Worm (Caenorhabditis elegans) whole organism, L4/young adult: Measurements from ENCODE around the gene col-77.

Experiments used
- W03F9.2 ChIP-seq: fragments of 150-350 bp; optimal IDR thresholded peaks from 2 replicates; lab custom pipeline; 2014; ENCODE audit warnings: missing biosample characterization, missing genetic modification characterization
- dao-5 ChIP-seq: sonication (generic microtip); optimal IDR thresholded peaks from 2 replicates; lab custom pipeline; 2016; ENCODE audit warnings: missing genotype, missing genetic modification characterization, moderate library complexity, missing compliant biosample characterization
- him-1 ChIP-seq: sonication (generic microtip); optimal IDR thresholded peaks from 2 replicates; lab custom pipeline; 2016; ENCODE audit warnings: missing genotype, missing genetic modification reagents, missing genetic modification characterization, missing compliant biosample characterization

col-77 gene

ce11 chrII:8359350-8359749, at the start of gene col-77:
col-77 (minus strand) TSS chrII:8359381.
- no peak for TF ChIP-seq him-1 (tag; lab: Kevin White, UChicago)
- TF ChIP-seq W03F9.2 (tag; lab: Kevin White, UChicago) = no peak
- no peak for TF ChIP-seq dao-5 (tag; lab: Kevin White, UChicago)

DNA sequence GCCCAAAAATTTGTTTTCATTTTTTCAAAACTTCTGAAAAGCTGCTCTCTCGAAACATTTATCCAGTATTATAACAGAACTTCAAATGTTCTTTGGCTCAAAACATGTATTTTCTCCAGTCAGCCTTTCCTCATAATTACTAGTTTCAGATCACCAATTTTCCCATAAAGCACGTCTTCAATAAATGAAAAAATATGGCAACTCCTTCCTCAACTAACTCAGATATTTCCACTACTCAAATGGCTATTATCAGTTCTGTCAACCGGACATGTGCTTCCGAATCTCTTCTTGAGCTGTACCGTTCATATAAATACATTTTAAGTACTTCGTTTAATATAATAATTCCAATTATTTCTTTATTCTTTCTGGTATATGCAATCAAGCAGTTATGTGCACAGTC, 48.3 kb upstream of the col-77 start, which contains the start of gene sra-13:
sra-13 (plus strand) TSS at position 195 of the 400 bp plus-strand sequence.
- no peak for TF ChIP-seq him-1 (tag; lab: Kevin White, UChicago)
- TF ChIP-seq dao-5 (tag; lab: Kevin White, UChicago) = no peak
- no peak for TF ChIP-seq W03F9.2 (tag; lab: Kevin White, UChicago)

DNA sequence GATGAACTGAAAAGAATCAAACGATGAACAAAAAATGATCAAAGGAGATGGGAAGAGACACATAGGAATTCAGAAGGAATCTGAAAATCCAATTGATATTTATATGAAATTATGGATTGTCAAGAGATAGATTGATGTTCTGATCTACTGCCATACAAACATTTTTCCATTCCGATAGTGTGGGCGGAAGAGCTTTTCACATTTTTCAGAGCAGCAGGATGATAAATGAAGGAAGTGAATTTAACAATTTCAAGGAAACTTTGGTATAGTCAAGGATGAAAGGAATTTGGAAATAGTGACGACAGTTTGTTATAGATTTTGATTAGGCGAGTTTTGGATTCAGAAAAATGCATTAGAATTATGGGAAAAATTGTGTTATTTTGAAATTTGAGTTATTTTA, 46.1 kb upstream of the col-77 start, which contains the start of gene ubc-24:
ubc-24 (plus strand) TSS at position 301 of the 400 bp plus-strand sequence.
- no peak for TF ChIP-seq W03F9.2 (tag; lab: Kevin White, UChicago)
- no peak for TF ChIP-seq dao-5 (tag; lab: Kevin White, UChicago)
- no peak for TF ChIP-seq him-1 (tag; lab: Kevin White, UChicago)

- TF ChIP-seq W03F9.2 (tag; lab: Kevin White, UChicago) (no peak), dao-5 (tag; lab: Kevin White, UChicago) (no peak), him-1 (tag; lab: Kevin White, UChicago) (no peak)
Observed at ce11 chrII:8404748-8405147, 45.6 kb upstream of the col-77 start, which contains the start of gene skpo-1. skpo-1 (minus strand) TSS chrII:8404848.

DNA sequence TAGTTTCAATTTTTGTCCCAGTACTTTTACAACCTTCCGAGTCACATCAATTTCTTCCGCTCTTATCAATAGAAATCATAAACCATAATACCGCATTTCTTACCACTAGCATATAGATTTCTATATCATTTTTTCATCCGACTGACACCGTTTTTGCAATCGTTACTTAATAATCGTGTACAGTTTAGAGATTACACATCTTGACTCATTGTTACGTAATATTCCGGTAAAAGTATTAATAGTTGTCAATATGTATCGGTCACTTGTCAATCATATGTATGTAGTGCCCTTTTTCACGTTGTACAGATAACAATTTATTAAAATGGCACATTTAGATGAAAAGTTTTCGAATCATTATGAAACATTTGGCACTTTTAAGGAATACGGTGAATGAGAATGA, 40.8 kb upstream of the col-77 start:
- TF ChIP-seq W03F9.2 (tag; lab: Kevin White, UChicago) (no peak), dao-5 (tag; lab: Kevin White, UChicago) (no peak), him-1 (tag; lab: Kevin White, UChicago) (no peak)

DNA sequence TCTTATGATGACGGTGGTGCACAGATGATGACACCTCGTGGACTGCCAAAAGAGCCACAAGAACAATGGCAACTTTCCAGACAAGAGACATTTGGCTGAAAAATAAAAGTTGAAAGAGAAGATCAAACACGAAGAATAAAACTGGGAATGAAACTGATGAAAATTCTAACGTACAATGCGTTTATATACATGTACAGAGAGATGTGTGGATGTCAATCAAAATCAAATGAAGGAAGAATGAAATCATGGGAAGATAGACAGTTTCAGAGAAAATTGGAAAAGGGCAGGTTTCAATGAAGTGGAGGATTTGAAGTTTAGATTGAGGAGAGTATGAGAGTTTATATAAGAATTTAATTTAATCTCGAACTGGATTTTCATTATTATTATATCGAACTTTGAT, 39.9 kb upstream of the col-77 start, which contains the start of gene dod-23:
dod-23 (minus strand) TSS at position 101 of the 400 bp plus-strand sequence.
- TF ChIP-seq him-1 (tag; lab: Kevin White, UChicago) (no peak), dao-5 (tag; lab: Kevin White, UChicago) (no peak), W03F9.2 (tag; lab: Kevin White, UChicago) (no peak)

- TF ChIP-seq dao-5 (tag; lab: Kevin White, UChicago) (no peak), him-1 (tag; lab: Kevin White, UChicago) (no peak), W03F9.2 (tag; lab: Kevin White, UChicago) (no peak)
Observed at ce11 chrII:8396041-8396440, 36.9 kb upstream of the col-77 start, which contains the start of gene F49E12.7. F49E12.7 (minus strand) TSS chrII:8396141.

- TF ChIP-seq dao-5 (tag; lab: Kevin White, UChicago) (no peak), W03F9.2 (tag; lab: Kevin White, UChicago) (no peak), him-1 (tag; lab: Kevin White, UChicago) (no peak)
Observed at ce11 chrII:8394205-8394604, 35.0 kb upstream of the col-77 start, which contains the start of gene F49E12.8. F49E12.8 (minus strand) TSS chrII:8394305.

- TF ChIP-seq dao-5 (tag; lab: Kevin White, UChicago) (no peak), him-1 (tag; lab: Kevin White, UChicago) (no peak), W03F9.2 (tag; lab: Kevin White, UChicago) (no peak)
Observed at ce11 chrII:8392215-8392614, 33.0 kb upstream of the col-77 start.

DNA sequence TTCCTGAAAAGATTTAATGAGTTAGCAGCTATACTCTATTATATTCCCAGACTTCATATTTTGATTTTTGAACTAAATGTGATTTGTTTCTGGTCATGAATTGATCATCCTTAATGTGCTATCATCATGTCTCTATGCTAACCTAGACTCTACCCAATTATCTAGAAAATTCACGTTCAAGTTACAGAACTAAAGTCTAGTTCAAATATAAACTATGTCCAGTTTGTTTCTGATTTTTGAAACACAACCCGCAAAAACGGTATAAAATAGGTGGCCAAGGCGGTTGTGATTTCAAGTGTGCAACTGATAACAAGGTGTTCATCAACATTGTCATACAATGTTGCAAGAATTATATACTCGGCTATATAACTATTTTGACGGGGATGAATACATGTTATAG, 31.6 kb upstream of the col-77 start, which contains the start of gene F49E12.10:
F49E12.10 (plus strand) TSS at position 301 of the 400 bp plus-strand sequence.
- TF ChIP-seq W03F9.2 (tag; lab: Kevin White, UChicago) (no peak), him-1 (tag; lab: Kevin White, UChicago) (no peak), dao-5 (tag; lab: Kevin White, UChicago) (no peak)

DNA sequence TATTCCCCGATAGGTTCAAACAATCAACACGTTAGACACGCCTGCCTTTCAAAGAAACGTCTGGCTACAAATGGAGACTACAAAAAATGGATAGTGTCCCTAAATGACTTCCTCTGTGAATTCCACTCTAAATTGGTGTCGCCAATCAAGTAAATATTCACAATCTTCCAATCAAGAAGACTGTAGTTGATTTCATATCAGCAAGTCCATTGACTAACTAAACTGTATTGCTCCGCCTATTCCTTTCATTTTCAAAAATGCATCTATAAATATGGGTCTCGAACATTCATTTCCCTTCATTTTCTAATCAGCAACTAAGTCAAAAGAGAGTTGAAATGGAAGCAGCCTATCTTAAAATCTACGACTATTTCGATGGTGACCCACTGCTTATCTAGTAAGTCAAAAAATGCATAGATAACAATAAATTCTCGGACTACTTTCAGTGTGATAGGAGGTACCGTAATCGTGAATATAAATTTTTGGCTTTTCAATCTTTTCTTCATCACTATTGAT, 28.9 kb upstream of the col-77 start, which contains the start of gene drd-1:
drd-1 (plus strand) TSS at position 51 of the 513 bp plus-strand sequence.
- TF ChIP-seq dao-5 (tag; lab: Kevin White, UChicago) = no peak
- TF ChIP-seq W03F9.2 (tag; lab: Kevin White, UChicago) = no peak
- TF ChIP-seq him-1 (tag; lab: Kevin White, UChicago) = no peak

- TF ChIP-seq dao-5 (tag; lab: Kevin White, UChicago) (no peak), W03F9.2 (tag; lab: Kevin White, UChicago) (no peak), him-1 (tag; lab: Kevin White, UChicago) (no peak)
Observed at ce11 chrII:8386897-8387296, 27.7 kb upstream of the col-77 start.

ce11 chrII:8385561-8385960, 26.4 kb upstream of the col-77 start:
- TF ChIP-seq him-1 (tag; lab: Kevin White, UChicago) (no peak), dao-5 (tag; lab: Kevin White, UChicago) (no peak), W03F9.2 (tag; lab: Kevin White, UChicago) (no peak)

DNA sequence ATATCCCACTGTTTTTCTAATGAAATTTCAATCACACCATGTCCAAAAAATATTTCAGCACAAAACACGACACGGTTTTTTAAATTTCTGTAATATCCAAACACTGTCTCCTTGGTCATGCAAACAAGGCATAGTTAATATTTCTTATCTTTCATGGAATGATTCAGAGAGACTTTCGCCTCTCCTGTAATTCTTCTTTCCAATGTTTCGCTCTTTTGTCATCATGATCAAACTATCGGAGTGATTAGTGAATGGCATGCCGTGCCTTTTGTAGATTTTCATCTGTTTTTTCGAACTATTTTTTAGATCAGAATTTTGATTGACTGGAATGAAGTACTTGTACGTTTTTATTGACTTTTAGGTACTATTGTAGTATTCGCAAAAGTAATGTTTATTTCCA, 25.2 kb upstream of the col-77 start:
- TF ChIP-seq him-1 (tag; lab: Kevin White, UChicago) = no peak
- no peak for TF ChIP-seq W03F9.2 (tag; lab: Kevin White, UChicago)
- TF ChIP-seq dao-5 (tag; lab: Kevin White, UChicago) = no peak
